Worm (Caenorhabditis elegans): ENCODE measurements around the gene F57C12.6.

DNA sequence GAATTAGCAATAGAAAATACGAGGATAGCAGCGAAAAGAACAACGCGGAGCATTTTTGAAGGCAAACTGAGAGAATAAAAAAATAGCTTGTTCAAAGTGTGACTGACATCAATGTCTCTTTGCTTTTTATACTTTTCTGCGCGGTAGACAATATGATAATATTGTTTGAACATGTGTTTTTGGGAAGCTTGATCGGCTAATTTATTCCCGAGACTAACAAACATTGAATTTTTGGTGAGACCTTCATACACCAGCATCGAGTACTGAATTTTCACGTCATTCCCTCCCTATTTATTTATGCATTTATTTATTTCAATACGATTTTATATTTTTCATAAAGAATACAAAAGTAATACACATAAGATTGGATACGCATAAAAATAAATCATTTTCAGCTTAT is 22.9 kb downstream of the F57C12.6 start, which contains the start of gene B0310.6:
- TF ChIP-seq dpl-1 (GFP tag; optimal IDR thresholded peaks at IDR 0.05) = no peak
- no peak for TF ChIP-seq lsy-2 (tag; optimal IDR thresholded peaks at IDR 0.05)
- no peak for TF ChIP-seq isw-1 (GFP tag; IDR thresholded peaks at IDR 0.05)
- TF ChIP-seq nhr-76 (tag; optimal IDR thresholded peaks at IDR 0.05) = no peak
- no peak for TF ChIP-seq C16A3.4 (tag; optimal IDR thresholded peaks at IDR 0.05)
- no peak for TF ChIP-seq fkh-10 (GFP tag; optimal IDR thresholded peaks at IDR 0.05)
- TF ChIP-seq lin-15B (tag; optimal IDR thresholded peaks at IDR 0.05) = no peak
- TF ChIP-seq nhr-71 (tag; optimal IDR thresholded peaks at IDR 0.05) = no peak
- no peak for TF ChIP-seq nhr-90 (tag; optimal IDR thresholded peaks at IDR 0.05; ENCODE audit: poor library complexity)
- no peak for TF ChIP-seq tlp-1 (tag; optimal IDR thresholded peaks at IDR 0.05)
- TF ChIP-seq skn-1 (tag; optimal IDR thresholded peaks at IDR 0.05) = no peak
- no peak for TF ChIP-seq ztf-4 (tag; optimal IDR thresholded peaks at IDR 0.05)
- no peak for TF ChIP-seq sox-4 (tag; optimal IDR thresholded peaks at IDR 0.05)
